Worm (Caenorhabditis elegans) whole organism, early embryonic: ENCODE data around the gene Y38C1AA.12.

Source experiments
- aly-1 ChIP-seq: sonication (generic microtip); optimal IDR thresholded peaks from 2 replicates; lab custom pipeline; 2016; ENCODE audit warnings: missing genetic modification characterization, missing compliant biosample characterization
- ama-1 ChIP-seq: fragments of 150-350 bp; optimal IDR thresholded peaks from 2 replicates; lab custom pipeline; 2014
- ceh-36 ChIP-seq: sonication (generic microtip); optimal IDR thresholded peaks from 2 replicates; lab custom pipeline; 2016; ENCODE audit warnings: missing genetic modification characterization, inconsistent platforms, missing compliant biosample characterization
- flt-1 ChIP-seq: fragments of 200-800 bp; sonication (Bioruptor generic); IDR thresholded peaks from 2 replicates; pipeline ENCODE4 v1.3.6; 2022; ENCODE audit warnings: missing genetic modification characterization, missing compliant biosample characterization
- hnd-1 ChIP-seq: sonication (generic microtip); optimal IDR thresholded peaks from 2 replicates; lab custom pipeline; 2016; ENCODE audit warnings: missing genetic modification characterization, missing compliant biosample characterization
- pes-1 ChIP-seq: fragments of 200-800 bp; sonication (Bioruptor generic); IDR thresholded peaks from 2 replicates; pipeline ENCODE4 v1.3.6; 2022; ENCODE audit warnings: missing genetic modification reagents, missing genetic modification characterization, missing compliant biosample characterization
- scrt-1 ChIP-seq: fragments of 200-800 bp; sonication (Bioruptor generic); IDR thresholded peaks from 2 replicates; pipeline ENCODE4 v1.3.6; 2022; ENCODE audit warnings: missing genetic modification characterization, missing compliant biosample characterization
- tbx-11 ChIP-seq: fragments of 200-800 bp; sonication (Bioruptor generic); IDR thresholded peaks from 2 replicates; pipeline ENCODE4 v1.3.6; 2022; ENCODE audit warnings: missing genetic modification characterization, missing compliant biosample characterization
- tbx-37 ChIP-seq: fragments of 200-800 bp; sonication (Bioruptor generic); conservative IDR thresholded peaks from 2 replicates; pipeline ENCODE4 v1.3.6; 2022; ENCODE audit warnings: missing genetic modification reagents, missing genetic modification characterization, missing compliant biosample characterization

DNA sequence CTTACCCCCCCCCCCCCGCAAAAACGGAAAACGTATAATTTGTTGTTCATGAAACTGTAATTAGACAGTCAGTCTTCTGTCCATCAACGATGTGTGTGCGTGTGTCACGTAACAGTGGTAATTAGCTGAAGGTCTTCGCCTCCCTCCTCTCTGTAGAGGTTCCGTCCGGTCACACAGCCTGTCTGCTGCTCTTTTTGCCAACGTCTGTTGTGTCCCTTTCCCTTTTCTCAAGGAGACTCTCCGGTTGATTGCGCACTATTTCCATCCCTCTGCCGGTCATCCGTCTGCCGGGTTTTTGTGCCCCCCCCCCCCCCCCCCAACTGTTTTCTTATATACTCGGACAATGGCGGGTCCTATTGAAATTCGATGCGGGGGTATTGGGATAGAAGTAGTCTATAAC is 16.4 kb upstream of the Y38C1AA.12 start:
- peak; percentile 50 for TF ChIP-seq flt-1 (GFP tag; lab: Robert Waterston, UW)
- no peak for TF ChIP-seq tbx-37
- TF ChIP-seq scrt-1 (GFP tag; lab: Robert Waterston, UW) = 0 out of 2 replicates have a peak, but pooled peaks have one; percentile 28
- TF ChIP-seq aly-1 (tag; lab: Kevin White, UChicago) = no peak
- no peak for TF ChIP-seq tbx-11 (GFP tag; lab: Robert Waterston, UW)
- TF ChIP-seq ceh-36 (tag; lab: Kevin White, UChicago) = peak; percentile 1
- no peak for TF ChIP-seq ama-1 (lab: Kevin White, UChicago)
- TF ChIP-seq pes-1 = peak; percentile 62; the same call in 1 of the 2 replicates
- TF ChIP-seq hnd-1 (tag; lab: Kevin White, UChicago) = no peak
